Fruit fly (Drosophila melanogaster) whole organism, embryonic: Measurements from ENCODE around the gene CG14696.

ENCODE experiments used
- Awh ChIP-seq: fragments of 200-800 bp; sonication (Bioruptor generic); IDR thresholded peaks from 2 replicates; pipeline ENCODE4, ENCODE4 v1.3.6; 2022; ENCODE audit warnings: missing biosample characterization, missing genetic modification characterization
- CG10959 ChIP-seq: fragments of 200-800 bp; sonication (Bioruptor generic); IDR thresholded peaks from 2 replicates; pipeline ENCODE4 v1.3.6; 2022; ENCODE audit warnings: missing biosample characterization, missing genetic modification characterization
- CG11723 ChIP-seq: fragments of 200-800 bp; sonication (Bioruptor generic); optimal IDR thresholded peaks from 2 replicates; lab custom pipeline; 2017; ENCODE audit warnings: missing biosample characterization, mild to moderate bottlenecking, missing genetic modification characterization
- CG12942 ChIP-seq: fragments of 200-800 bp; sonication (Bioruptor generic); optimal IDR thresholded peaks from 3 replicates; lab custom pipeline; 2016; ENCODE audit warnings: missing biosample characterization, missing genetic modification characterization
- CG13775 ChIP-seq: fragments of 200-800 bp; sonication (Bioruptor generic); optimal IDR thresholded peaks from 3 replicates; lab custom pipeline; 2017; ENCODE audit warnings: missing biosample characterization, mild to moderate bottlenecking, missing genetic modification characterization
- CG14050 ChIP-seq: fragments of 200-800 bp; sonication (Bioruptor generic); IDR thresholded peaks from 3 replicates; pipeline ENCODE4 v1.3.6; 2022; ENCODE audit warnings: missing biosample characterization, missing genetic modification characterization
- CG1602 ChIP-seq: fragments of 200-800 bp; sonication (Bioruptor generic); optimal IDR thresholded peaks from 3 replicates; lab custom pipeline; 2016; ENCODE audit warnings: missing biosample characterization, missing genetic modification characterization
- CG17361 ChIP-seq: fragments of 200-800 bp; sonication (Bioruptor generic); IDR thresholded peaks from 3 replicates; pipeline ENCODE4 v1.3.6; 2022; ENCODE audit warnings: missing biosample characterization, missing genetic modification characterization
- CG17568 ChIP-seq: fragments of 200-800 bp; sonication (Bioruptor generic); optimal IDR thresholded peaks from 2 replicates; lab custom pipeline; 2018; ENCODE audit warnings: missing biosample characterization, mild to moderate bottlenecking, missing genetic modification characterization, moderate library complexity
- CG17802 ChIP-seq: fragments of 200-800 bp; sonication (Bioruptor generic); optimal IDR thresholded peaks from 2 replicates; lab custom pipeline; 2018; ENCODE audit warnings: missing biosample characterization, mild to moderate bottlenecking, missing genetic modification characterization, moderate library complexity
- CG17829 ChIP-seq: fragments of 200-800 bp; optimal IDR thresholded peaks from 2 replicates; lab custom pipeline; 2019; ENCODE audit warnings: missing biosample characterization, mild to moderate bottlenecking, missing genetic modification characterization, moderate library complexity
- CG17912 ChIP-seq: fragments of 200-800 bp; sonication (Bioruptor generic); optimal IDR thresholded peaks from 2 replicates; lab custom pipeline; 2018; ENCODE audit warnings: missing biosample characterization, mild to moderate bottlenecking, missing genetic modification characterization
- CG18262 ChIP-seq: fragments of 200-800 bp; optimal IDR thresholded peaks from 3 replicates; lab custom pipeline; 2019; ENCODE audit warnings: missing biosample characterization, mild to moderate bottlenecking, missing genetic modification characterization, moderate library complexity
- CG2129 ChIP-seq: fragments of 200-800 bp; sonication (Bioruptor generic); IDR thresholded peaks from 2 replicates; pipeline ENCODE4 v1.3.6; 2022; ENCODE audit warnings: missing biosample characterization, missing genetic modification characterization; ENCODE audit not compliant: partially characterized antibody
- CG30403 ChIP-seq: fragments of 200-800 bp; sonication (Bioruptor generic); optimal IDR thresholded peaks from 3 replicates; lab custom pipeline; 2016; ENCODE audit warnings: missing biosample characterization, missing genetic modification characterization
- CG31388 ChIP-seq: fragments of 200-800 bp; sonication (Bioruptor generic); optimal IDR thresholded peaks from 2 replicates; lab custom pipeline; 2016; ENCODE audit warnings: missing biosample characterization, missing genetic modification characterization
- CG32532 ChIP-seq: fragments of 200-800 bp; sonication (Bioruptor generic); IDR thresholded peaks from 2 replicates; pipeline ENCODE4 v1.3.6; 2022; ENCODE audit warnings: missing biosample characterization, missing genetic modification characterization
- CG34376 ChIP-seq: fragments of 200-800 bp; sonication (Bioruptor generic); optimal IDR thresholded peaks from 2 replicates; lab custom pipeline; 2018; ENCODE audit warnings: missing biosample characterization, mild to moderate bottlenecking, missing genetic modification characterization
- CG6654 ChIP-seq: fragments of 200-800 bp; sonication (Bioruptor generic); optimal IDR thresholded peaks from 2 replicates; lab custom pipeline; 2017; ENCODE audit warnings: missing biosample characterization, mild to moderate bottlenecking, missing genetic modification characterization
- CG7745 ChIP-seq: fragments of 200-800 bp; sonication (Bioruptor generic); optimal IDR thresholded peaks from 2 replicates; lab custom pipeline; 2018; ENCODE audit warnings: missing biosample characterization, mild to moderate bottlenecking, missing genetic modification characterization, moderate library complexity
- CG9215 ChIP-seq: fragments of 200-800 bp; sonication (Bioruptor generic); IDR thresholded peaks from 2 replicates; pipeline ENCODE4 v1.3.6; 2022; ENCODE audit warnings: missing biosample characterization, missing genetic modification characterization
- CG9932 ChIP-seq: fragments of 200-800 bp; sonication (Bioruptor generic); IDR thresholded peaks from 2 replicates; pipeline ENCODE4 v1.3.6; 2022; ENCODE audit warnings: missing biosample characterization, missing genetic modification characterization
- Dp ChIP-seq: fragments of 200-800 bp; sonication (Bioruptor generic); optimal IDR thresholded peaks from 2 replicates; lab custom pipeline; 2018; ENCODE audit warnings: missing biosample characterization, mild to moderate bottlenecking, missing genetic modification characterization, moderate library complexity
- Ets97D ChIP-seq: fragments of 200-800 bp; sonication (Bioruptor generic); optimal IDR thresholded peaks from 3 replicates; lab custom pipeline; 2016; ENCODE audit warnings: missing biosample characterization, missing genetic modification characterization
- Fer1 ChIP-seq: fragments of 200-800 bp; sonication (Bioruptor generic); optimal IDR thresholded peaks from 2 replicates; lab custom pipeline; 2017; ENCODE audit warnings: missing biosample characterization, mild to moderate bottlenecking, missing genetic modification characterization
- Trl ChIP-seq, 3 experiments: fragments of >200 bp in 2 of 3; fragments of 200-800 bp in 1 of 3; sonication (Bioruptor generic) in 1 of 3; optimal IDR thresholded peaks; 2 replicates in 1 of 3; 3 replicates in 2 of 3; lab custom pipeline; 2016 to 2017; ENCODE audit warnings: missing biosample characterization in 1 of 3, missing genetic modification characterization in 1 of 3
- az2 ChIP-seq: fragments of 200-800 bp; sonication (Bioruptor generic); optimal IDR thresholded peaks from 3 replicates; lab custom pipeline; 2016; ENCODE audit warnings: missing biosample characterization, missing genetic modification characterization
- bbx ChIP-seq: fragments of 200-800 bp; sonication (Bioruptor generic); IDR thresholded peaks from 2 replicates; pipeline ENCODE4 v1.3.6; 2022; ENCODE audit warnings: missing biosample characterization, missing genetic modification characterization; ENCODE audit not compliant: partially characterized antibody
- cwo ChIP-seq: fragments of 200-800 bp; sonication (Bioruptor generic); optimal IDR thresholded peaks from 3 replicates; lab custom pipeline; 2017; ENCODE audit warnings: missing biosample characterization, missing genetic modification characterization, mild to moderate bottlenecking, moderate library complexity, missing genetic modification reagents
- gce ChIP-seq: fragments of 200-800 bp; sonication (Bioruptor generic); IDR thresholded peaks from 3 replicates; pipeline ENCODE4 v1.3.6; 2022; ENCODE audit warnings: missing biosample characterization, missing genetic modification characterization
- gcm ChIP-seq: fragments of 200-800 bp; sonication (Bioruptor generic); optimal IDR thresholded peaks from 2 replicates; lab custom pipeline; 2019; ENCODE audit warnings: missing biosample characterization, mild to moderate bottlenecking, missing genetic modification characterization, moderate library complexity
- grn ChIP-seq: fragments of 200-800 bp; sonication (Bioruptor generic); optimal IDR thresholded peaks from 3 replicates; lab custom pipeline; 2017; ENCODE audit warnings: missing biosample characterization, missing genetic modification characterization
- gt ChIP-seq: fragments of 200-800 bp; sonication (Bioruptor generic); IDR thresholded peaks from 2 replicates; pipeline ENCODE4 v1.3.6; 2022; ENCODE audit warnings: missing biosample characterization, missing genetic modification characterization
- ham ChIP-seq: fragments of 200-800 bp; sonication (Bioruptor generic); IDR thresholded peaks from 2 replicates; pipeline ENCODE4 v1.3.6; 2022; ENCODE audit warnings: missing biosample characterization, missing genetic modification characterization
- her ChIP-seq: fragments of 200-800 bp; sonication (Bioruptor generic); optimal IDR thresholded peaks from 2 replicates; lab custom pipeline; 2016; ENCODE audit warnings: missing biosample characterization, missing genetic modification characterization
- inv ChIP-seq: fragments of 200-800 bp; sonication (Bioruptor generic); IDR thresholded peaks from 2 replicates; pipeline ENCODE4 v1.3.6; 2022; ENCODE audit warnings: missing biosample characterization, missing genetic modification characterization; ENCODE audit not compliant: partially characterized antibody
- jumu ChIP-seq: fragments of 200-800 bp; sonication (Bioruptor generic); optimal IDR thresholded peaks from 3 replicates; lab custom pipeline; 2016; ENCODE audit warnings: missing biosample characterization, missing genetic modification characterization
- kni ChIP-seq: fragments of 200-800 bp; sonication (Bioruptor generic); optimal IDR thresholded peaks from 3 replicates; lab custom pipeline; 2017; ENCODE audit warnings: mild to moderate bottlenecking, missing biosample characterization, missing genetic modification reagents, missing genetic modification characterization
- nom ChIP-seq: fragments of 200-800 bp; sonication (Bioruptor generic); optimal IDR thresholded peaks from 2 replicates; lab custom pipeline; 2017; ENCODE audit warnings: missing biosample characterization, missing genetic modification characterization, mild to moderate bottlenecking, moderate library complexity, missing genetic modification reagents
- odd ChIP-seq: fragments of 200-800 bp; sonication (Bioruptor generic); optimal IDR thresholded peaks from 2 replicates; lab custom pipeline; 2017; ENCODE audit warnings: missing biosample characterization, mild to moderate bottlenecking, missing genetic modification characterization
- onecut ChIP-seq: fragments of 200-800 bp; sonication (Bioruptor generic); IDR thresholded peaks from 2 replicates; pipeline ENCODE4 v1.3.6; 2022; ENCODE audit warnings: missing biosample characterization, missing genetic modification characterization
- pzg ChIP-seq: fragments of 200-800 bp; sonication (Bioruptor generic); optimal IDR thresholded peaks from 3 replicates; lab custom pipeline; 2018; ENCODE audit warnings: missing biosample characterization, mild to moderate bottlenecking, missing genetic modification characterization, moderate library complexity
- ro ChIP-seq: fragments of 200-800 bp; sonication (Bioruptor generic); IDR thresholded peaks from 2 replicates; pipeline ENCODE4 v1.3.6; 2022; ENCODE audit warnings: missing biosample characterization, missing genetic modification characterization
- scrt ChIP-seq: fragments of 200-800 bp; sonication (Bioruptor generic); optimal IDR thresholded peaks from 2 replicates; lab custom pipeline; 2018; ENCODE audit warnings: missing biosample characterization, mild to moderate bottlenecking, missing genetic modification characterization, moderate library complexity
- sd ChIP-seq: fragments of 200-800 bp; sonication (Bioruptor generic); optimal IDR thresholded peaks from 3 replicates; lab custom pipeline; 2018; ENCODE audit warnings: missing biosample characterization, mild to moderate bottlenecking, missing genetic modification characterization, moderate library complexity
- sna ChIP-seq: fragments of 200-800 bp; sonication (Bioruptor generic); IDR thresholded peaks from 2 replicates; pipeline ENCODE4 v1.3.6; 2022; ENCODE audit warnings: missing biosample characterization, missing genetic modification characterization; ENCODE audit not compliant: partially characterized antibody
- trem ChIP-seq: fragments of 200-800 bp; optimal IDR thresholded peaks from 3 replicates; lab custom pipeline; 2019; ENCODE audit warnings: missing biosample characterization, mild to moderate bottlenecking, missing genetic modification characterization, moderate library complexity
- twi ChIP-seq: fragments of 200-800 bp; optimal IDR thresholded peaks from 2 replicates; lab custom pipeline; 2019; ENCODE audit warnings: missing biosample characterization, mild to moderate bottlenecking, missing genetic modification characterization, moderate library complexity
- unc-4 ChIP-seq: fragments of 200-800 bp; sonication (Bioruptor generic); IDR thresholded peaks from 2 replicates; pipeline ENCODE4 v1.3.6; 2022; ENCODE audit warnings: missing biosample characterization, missing genetic modification characterization; ENCODE audit not compliant: partially characterized antibody
- wdn ChIP-seq: fragments of 200-800 bp; sonication (Bioruptor generic); IDR thresholded peaks from 2 replicates; pipeline ENCODE4 v1.3.6; 2022; ENCODE audit warnings: missing biosample characterization, missing genetic modification characterization

The CG14696 gene

dm6 chr3R:10854243-10854874, 30.4 kb downstream of the CG14696 start, which contains the start of the genes CG6567 and CG4511 (continued):
- TF ChIP-seq Awh (no peak), trem (tag; lab: Kevin White, UChicago) (peak; percentile 57), scrt (no peak), CG13775 (GFP tag; lab: Kevin White, UChicago) (peak; percentile 4), nom (no peak), cwo (GFP tag; lab: Kevin White, UChicago) (no peak), Fer1 (GFP tag; lab: Kevin White, UChicago) (peak; percentile 22), CG17361 (GFP tag; lab: Robert Waterston, UW) (no peak), ham (no peak), Dp (peak; percentile 26), gcm (GFP tag; lab: Kevin White, UChicago) (peak; percentile 8), az2 (GFP tag; lab: Kevin White, UChicago) (no peak), CG17568 (GFP tag; lab: Kevin White, UChicago) (no peak), CG18262 (tag; lab: Kevin White, UChicago) (no peak), CG34376 (GFP tag; lab: Kevin White, UChicago) (peak; percentile 6), CG14050 (no peak), pzg (peak; percentile 80), CG12942 (GFP tag; lab: Kevin White, UChicago) (no peak), CG2129 (GFP tag; lab: Robert Waterston, UW) (no peak), CG17802 (tag; lab: Kevin White, UChicago) (no peak), CG9932 (GFP tag; lab: Robert Waterston, UW) (no peak), CG17912 (GFP tag; lab: Kevin White, UChicago) (no peak), twi (tag; lab: Kevin White, UChicago) (no peak), Ets97D (GFP tag; lab: Kevin White, UChicago) (peak; percentile 45), sna (GFP tag; lab: Robert Waterston, UW) (no peak), odd (GFP tag; lab: Kevin White, UChicago) (no peak), CG1602 (GFP tag; lab: Kevin White, UChicago) (no peak), Trl (optimal IDR thresholded peaks at IDR 0.05; lab: Kevin White, UChicago) (no peak), Trl (GFP tag; optimal IDR thresholded peaks at IDR 0.05; lab: Kevin White, UChicago) (no peak), wdn (GFP tag; lab: Robert Waterston, UW) (no peak), CG32532 (no peak), gce (GFP tag; lab: Robert Waterston, UW) (no peak), grn (GFP tag; lab: Kevin White, UChicago) (peak; percentile 93), gt (GFP tag; lab: Robert Waterston, UW) (no peak), her (no peak), inv (GFP tag; lab: Robert Waterston, UW) (no peak), jumu (no peak), CG11723 (no peak), CG6654 (GFP tag; lab: Kevin White, UChicago) (no peak), kni (GFP tag; lab: Kevin White, UChicago) (no peak), CG17829 (peak; percentile 50), CG31388 (GFP tag; lab: Kevin White, UChicago) (no peak), bbx (GFP tag; lab: Robert Waterston, UW) (0 out of 2 replicates have a peak, but pooled peaks have one; percentile 34), unc-4 (GFP tag; lab: Robert Waterston, UW) (no peak), CG30403 (GFP tag; lab: Kevin White, UChicago) (no peak), CG9215 (no peak), CG10959 (GFP tag; lab: Robert Waterston, UW) (no peak), ro (no peak), sd (tag; lab: Kevin White, UChicago) (no peak), CG7745 (no peak), onecut (GFP tag; lab: Robert Waterston, UW) (no peak)
